Worm (Caenorhabditis elegans) whole organism, late embryonic: ENCODE results near the gene pqn-75.

Source experiments
- ceh-19 ChIP-seq: fragments of 200-800 bp; sonication (Bioruptor generic); optimal IDR thresholded peaks from 2 replicates; lab custom pipeline; 2018; ENCODE audit warnings: mild to moderate bottlenecking, missing genetic modification characterization, missing compliant biosample characterization
- ceh-30 ChIP-seq: fragments of 150-350 bp; optimal IDR thresholded peaks from 2 replicates; lab custom pipeline; 2014; ENCODE audit warnings: missing biosample characterization, missing genetic modification characterization
- elt-2 ChIP-seq: sonication (generic microtip); optimal IDR thresholded peaks from 2 replicates; lab custom pipeline; 2016; ENCODE audit warnings: missing genetic modification reagents, missing genetic modification characterization, missing compliant biosample characterization
- elt-4 ChIP-seq: sonication (generic microtip); optimal IDR thresholded peaks from 2 replicates; lab custom pipeline; 2016; ENCODE audit warnings: missing genetic modification characterization, missing compliant biosample characterization
- ets-4 ChIP-seq: sonication (generic microtip); optimal IDR thresholded peaks from 2 replicates; lab custom pipeline; 2016; ENCODE audit warnings: missing genetic modification characterization, missing compliant biosample characterization
- gmeb-2 ChIP-seq: sonication (generic microtip); optimal IDR thresholded peaks from 2 replicates; lab custom pipeline; 2016; ENCODE audit warnings: missing genetic modification characterization, inconsistent platforms, missing compliant biosample characterization
- hlh-30 ChIP-seq: sonication (generic microtip); optimal IDR thresholded peaks from 2 replicates; lab custom pipeline; 2017; ENCODE audit warnings: antibody characterized with exemption, missing genetic modification characterization, missing compliant biosample characterization; ENCODE audit not compliant: insufficient read depth
- hlh-6 ChIP-seq: sonication (generic microtip); optimal IDR thresholded peaks from 2 replicates; lab custom pipeline; 2016; ENCODE audit warnings: missing genotype, missing genetic modification characterization, missing compliant biosample characterization
- lim-6 ChIP-seq: sonication (generic microtip); optimal IDR thresholded peaks from 2 replicates; lab custom pipeline; 2016; ENCODE audit warnings: missing genetic modification characterization, missing compliant biosample characterization
- mec-3 ChIP-seq: sonication (generic microtip); optimal IDR thresholded peaks from 2 replicates; lab custom pipeline; 2016; ENCODE audit warnings: borderline replicate concordance, missing genetic modification characterization, missing compliant biosample characterization
- nhr-11 ChIP-seq: fragments of 150-350 bp; optimal IDR thresholded peaks from 2 replicates; lab custom pipeline; 2014; ENCODE audit warnings: missing biosample characterization, missing genetic modification characterization
- tbx-2 ChIP-seq: sonication (generic microtip); optimal IDR thresholded peaks from 2 replicates; lab custom pipeline; 2016; ENCODE audit warnings: missing genetic modification characterization, missing compliant biosample characterization
- tbx-7 ChIP-seq: sonication (generic microtip); optimal IDR thresholded peaks from 2 replicates; lab custom pipeline; 2016; ENCODE audit warnings: missing genotype, missing genetic modification characterization, missing compliant biosample characterization

- no peak for TF ChIP-seq hlh-30
- no peak for TF ChIP-seq mec-3 (tag; lab: Kevin White, UChicago)
- no peak for TF ChIP-seq tbx-2
- no peak for TF ChIP-seq ets-4 (tag; lab: Kevin White, UChicago)
- TF ChIP-seq ceh-19 (GFP tag; lab: Kevin White, UChicago): no peak
- no peak for TF ChIP-seq hlh-6
- no peak for TF ChIP-seq lim-6
- no peak for TF ChIP-seq tbx-7 (tag; lab: Kevin White, UChicago)
- no peak for TF ChIP-seq elt-2 (tag; lab: Kevin White, UChicago)
- no peak for TF ChIP-seq gmeb-2
- no peak for TF ChIP-seq nhr-11 (tag; lab: Kevin White, UChicago)
- no peak for TF ChIP-seq ceh-30 (tag; lab: Kevin White, UChicago)
- TF ChIP-seq elt-4: no peak
These were observed 43.5 kb downstream of the pqn-75 start, which contains the start of the genes F49F1.4 and F49F1.2 for ce11 chrIV:4115634-4116033.
